Fruit fly (Drosophila melanogaster): ENCODE measurements around the gene Sap130.

Gene Sap130

dm6 chr3L:12790783-12791678 lies 14.7 kb upstream of the Sap130 start:
- TF ChIP-seq CG7045 (GFP tag; optimal IDR thresholded peaks at IDR 0.05), result no peak
- no peak for TF ChIP-seq CG7101 (tag; optimal IDR thresholded peaks at IDR 0.05)
- peak; percentile 74 for TF ChIP-seq kay (GFP tag; ENCODE audit: borderline replicate concordance)
- TF ChIP-seq tj (GFP tag; optimal IDR thresholded peaks at IDR 0.05), result no peak

DNA sequence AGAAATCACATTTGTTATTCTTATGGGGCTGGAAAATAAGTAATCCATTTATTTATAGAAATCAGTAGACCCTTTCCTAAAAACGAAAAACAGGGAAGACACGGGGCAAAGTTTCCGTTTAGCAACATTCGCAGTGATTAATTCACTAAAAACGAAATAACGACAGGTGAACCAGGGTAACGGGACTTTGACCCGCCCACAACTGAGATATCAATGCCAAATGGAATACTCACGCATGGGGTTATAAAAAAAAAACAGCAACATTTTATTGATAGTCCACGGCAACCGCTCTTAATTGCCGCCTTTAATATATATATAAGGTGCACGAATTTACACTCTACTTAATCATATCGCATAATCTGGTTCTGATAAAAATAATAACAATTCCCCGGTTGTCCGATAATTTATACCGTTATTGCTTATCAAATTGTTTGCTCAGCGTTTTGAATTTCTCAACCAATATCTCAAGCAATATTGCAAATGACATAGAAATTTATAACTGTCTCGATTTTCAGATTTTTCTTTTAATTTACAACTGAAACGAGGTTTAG lies 13.9 kb upstream of the Sap130 start:
- TF ChIP-seq CG5204 (GFP tag; optimal IDR thresholded peaks at IDR 0.05) (no peak), Hr96 (GFP tag; optimal IDR thresholded peaks at IDR 0.05) (no peak), CG12768 (GFP tag; optimal IDR thresholded peaks at IDR 0.05) (no peak), bab1 (GFP tag; optimal IDR thresholded peaks at IDR 0.05) (no peak), tj (GFP tag; optimal IDR thresholded peaks at IDR 0.05) (no peak), pad (GFP tag; optimal IDR thresholded peaks at IDR 0.05) (no peak), CG33017 (tag; optimal IDR thresholded peaks at IDR 0.05) (no peak), cnc (optimal IDR thresholded peaks at IDR 0.05) (no peak), Clk (GFP tag; optimal IDR thresholded peaks at IDR 0.05) (no peak), Mnt (GFP tag; optimal IDR thresholded peaks at IDR 0.05) (no peak), toe (GFP tag; optimal IDR thresholded peaks at IDR 0.05) (no peak), kay (GFP tag; ENCODE audit: borderline replicate concordance) (no peak), cic (GFP tag; optimal IDR thresholded peaks at IDR 0.05) (no peak), Crg-1 (GFP tag; optimal IDR thresholded peaks at IDR 0.05) (no peak)

DNA sequence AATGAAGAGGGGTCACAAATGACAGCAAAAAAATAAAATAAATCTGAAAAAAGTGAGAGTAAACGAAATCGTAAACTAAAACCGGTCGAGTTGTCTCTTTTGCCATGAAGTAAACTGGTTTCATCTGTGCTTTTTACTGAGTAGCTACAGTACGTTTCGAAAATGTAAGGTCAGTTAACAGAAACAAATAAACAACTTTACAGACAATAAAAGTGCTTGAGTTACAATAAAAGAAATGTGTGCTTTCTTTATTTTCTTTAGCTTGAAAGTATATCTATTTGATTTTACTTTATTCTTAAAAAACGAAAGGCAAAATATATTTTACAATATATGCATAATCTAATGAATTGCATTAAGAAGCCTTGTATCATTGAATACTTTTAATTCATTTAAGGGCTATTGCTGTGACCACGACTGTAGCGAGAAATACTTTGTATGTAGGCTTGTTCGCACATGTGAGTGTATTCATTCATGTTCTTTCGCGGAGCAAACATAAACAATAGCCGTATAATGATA lies 12.7 kb upstream of the Sap130 start:
- TF ChIP-seq CG5204 (GFP tag; optimal IDR thresholded peaks at IDR 0.05), result no peak
- TF ChIP-seq Hr96 (GFP tag; optimal IDR thresholded peaks at IDR 0.05), result no peak
- TF ChIP-seq cnc (optimal IDR thresholded peaks at IDR 0.05), result no peak
- peak; percentile 32 for TF ChIP-seq CG7101 (tag; optimal IDR thresholded peaks at IDR 0.05)
- TF ChIP-seq Clk (GFP tag; optimal IDR thresholded peaks at IDR 0.05), result no peak
- TF ChIP-seq ovo (GFP tag; optimal IDR thresholded peaks at IDR 0.05), result no peak
- no peak for TF ChIP-seq CG11617 (GFP tag; optimal IDR thresholded peaks at IDR 0.05)
- TF ChIP-seq bab1 (GFP tag; optimal IDR thresholded peaks at IDR 0.05), result no peak
- TF ChIP-seq pad (GFP tag; optimal IDR thresholded peaks at IDR 0.05), result no peak
- peak; percentile 10 for TF ChIP-seq tj (GFP tag; optimal IDR thresholded peaks at IDR 0.05)
- TF ChIP-seq Mnt (GFP tag; optimal IDR thresholded peaks at IDR 0.05), result no peak
- TF ChIP-seq toe (GFP tag; optimal IDR thresholded peaks at IDR 0.05), result no peak
- TF ChIP-seq CG14711 (tag; optimal IDR thresholded peaks at IDR 0.05), result peak; percentile 40
- peak; percentile 40 for TF ChIP-seq CG33017 (tag; optimal IDR thresholded peaks at IDR 0.05)
- TF ChIP-seq kay (GFP tag; ENCODE audit: borderline replicate concordance), result peak; percentile 71
- TF ChIP-seq cic (GFP tag; optimal IDR thresholded peaks at IDR 0.05), result no peak
- no peak for TF ChIP-seq CG7045 (GFP tag; optimal IDR thresholded peaks at IDR 0.05)
- no peak for TF ChIP-seq CG1620 (GFP tag; optimal IDR thresholded peaks at IDR 0.05)
- no peak for TF ChIP-seq CG12768 (GFP tag; optimal IDR thresholded peaks at IDR 0.05)

DNA sequence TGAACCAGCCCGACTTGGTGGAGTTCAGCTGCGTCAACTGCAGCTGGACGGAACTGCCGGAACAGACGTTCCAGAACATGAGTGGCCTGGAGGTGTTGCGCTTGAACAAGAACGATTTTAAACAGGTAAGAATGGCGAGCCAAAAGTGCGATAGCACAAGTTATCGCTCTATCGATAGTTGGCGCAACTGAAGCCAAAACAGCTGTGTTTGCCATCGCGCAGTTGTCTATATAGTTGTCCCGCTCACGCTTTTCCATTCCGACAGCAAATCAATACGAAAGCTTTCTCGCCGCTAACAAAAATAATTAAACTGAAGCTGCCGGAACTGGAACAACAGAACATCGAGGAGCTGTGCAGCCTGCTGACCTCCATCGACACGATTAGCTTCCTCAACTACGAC lies 11.2 kb upstream of the Sap130 start:
- TF ChIP-seq cic (GFP tag; optimal IDR thresholded peaks at IDR 0.05) (peak; percentile 44), CG11617 (GFP tag; optimal IDR thresholded peaks at IDR 0.05) (no peak), CG7045 (GFP tag; optimal IDR thresholded peaks at IDR 0.05) (no peak), toe (GFP tag; optimal IDR thresholded peaks at IDR 0.05) (no peak), CG7101 (tag; optimal IDR thresholded peaks at IDR 0.05) (no peak), Crg-1 (GFP tag; optimal IDR thresholded peaks at IDR 0.05) (no peak), tj (GFP tag; optimal IDR thresholded peaks at IDR 0.05) (no peak), bab1 (GFP tag; optimal IDR thresholded peaks at IDR 0.05) (peak; percentile 51), kay (GFP tag; ENCODE audit: borderline replicate concordance) (no peak), pad (GFP tag; optimal IDR thresholded peaks at IDR 0.05) (peak; percentile 9), Mnt (GFP tag; optimal IDR thresholded peaks at IDR 0.05) (no peak)

DNA sequence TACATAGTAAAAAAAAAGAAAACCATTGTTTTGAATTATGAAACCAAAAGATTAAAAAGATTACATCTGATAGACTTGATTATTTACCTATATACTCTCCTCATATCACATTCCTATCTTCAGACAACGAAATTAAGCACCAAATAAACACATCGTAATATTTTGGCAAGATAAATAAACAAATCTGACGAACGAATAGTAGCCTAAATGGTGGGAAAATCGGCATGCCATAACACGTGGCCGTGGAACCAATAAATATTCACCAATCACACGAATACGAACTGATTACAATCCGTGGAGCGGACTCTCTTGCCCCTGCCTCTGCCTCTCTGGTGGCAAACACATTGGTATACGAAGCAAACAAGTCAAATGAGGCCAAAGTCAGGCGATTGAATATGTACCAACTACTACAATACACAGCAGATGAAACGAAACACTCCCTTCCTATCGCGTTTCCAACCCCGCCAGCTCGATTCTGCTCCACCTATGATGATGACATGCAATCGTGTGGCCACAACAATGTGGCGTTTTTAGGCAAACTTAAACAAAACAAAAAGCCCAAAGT lies 9.5 kb upstream of the Sap130 start:
- TF ChIP-seq pad (GFP tag; optimal IDR thresholded peaks at IDR 0.05), result no peak
- TF ChIP-seq CG12768 (GFP tag; optimal IDR thresholded peaks at IDR 0.05), result no peak
- TF ChIP-seq toe (GFP tag; optimal IDR thresholded peaks at IDR 0.05), result no peak
- TF ChIP-seq CG11617 (GFP tag; optimal IDR thresholded peaks at IDR 0.05), result no peak
- peak; percentile 44 for TF ChIP-seq cic (GFP tag; optimal IDR thresholded peaks at IDR 0.05)
- TF ChIP-seq CG14711 (tag; optimal IDR thresholded peaks at IDR 0.05), result no peak
- TF ChIP-seq CG33017 (tag; optimal IDR thresholded peaks at IDR 0.05), result no peak
- TF ChIP-seq CG7101 (tag; optimal IDR thresholded peaks at IDR 0.05), result no peak
- no peak for TF ChIP-seq Crg-1 (GFP tag; optimal IDR thresholded peaks at IDR 0.05)
- no peak for TF ChIP-seq CG5204 (GFP tag; optimal IDR thresholded peaks at IDR 0.05)
- no peak for TF ChIP-seq CG1620 (GFP tag; optimal IDR thresholded peaks at IDR 0.05)
- TF ChIP-seq Hr96 (GFP tag; optimal IDR thresholded peaks at IDR 0.05), result no peak
- no peak for TF ChIP-seq bab1 (GFP tag; optimal IDR thresholded peaks at IDR 0.05)
- no peak for TF ChIP-seq tj (GFP tag; optimal IDR thresholded peaks at IDR 0.05)
- TF ChIP-seq Mnt (GFP tag; optimal IDR thresholded peaks at IDR 0.05), result peak; percentile 40
- TF ChIP-seq CG7045 (GFP tag; optimal IDR thresholded peaks at IDR 0.05), result no peak

Measured in whole organism, adult.